Worm (Caenorhabditis elegans) whole organism, L3 larva: Measurements from ENCODE around the gene T23G4.127.

Experiments used
- R02D3.7 ChIP-seq: fragments of 150-350 bp; optimal IDR thresholded peaks from 2 replicates; lab custom pipeline; 2014; ENCODE audit warnings: missing biosample characterization, missing genetic modification characterization
- aly-2 ChIP-seq: fragments of 150-350 bp; optimal IDR thresholded peaks from 2 replicates; lab custom pipeline; 2014; ENCODE audit warnings: missing biosample characterization, missing genetic modification characterization
- ama-1 ChIP-seq: fragments of 150-350 bp; optimal IDR thresholded peaks from 2 replicates; lab custom pipeline; 2018
- ceh-16 ChIP-seq: sonication (generic microtip); optimal IDR thresholded peaks from 2 replicates; lab custom pipeline; 2017; ENCODE audit warnings: missing biosample characterization, missing genetic modification characterization
- ceh-28 ChIP-seq: fragments of 150-350 bp; optimal IDR thresholded peaks from 2 replicates; lab custom pipeline; 2014; ENCODE audit warnings: missing biosample characterization, missing genetic modification reagents, missing genetic modification characterization
- ceh-82 ChIP-seq: fragments of 150-350 bp; optimal IDR thresholded peaks from 2 replicates; lab custom pipeline; 2014; ENCODE audit warnings: missing biosample characterization, missing genetic modification characterization
- ceh-9 ChIP-seq: sonication (generic microtip); optimal IDR thresholded peaks from 2 replicates; lab custom pipeline; 2018; ENCODE audit warnings: missing biosample characterization, missing genetic modification characterization
- egl-27 ChIP-seq: sonication (generic microtip); optimal IDR thresholded peaks from 4 replicates; lab custom pipeline; 2017; ENCODE audit warnings: missing biosample characterization, missing genetic modification reagents, missing genetic modification characterization
- egl-5 ChIP-seq: fragments of 150-350 bp; optimal IDR thresholded peaks from 2 replicates; lab custom pipeline; 2017; ENCODE audit warnings: missing biosample characterization, missing genetic modification reagents, missing genetic modification characterization, inconsistent platforms
- elt-1 ChIP-seq: fragments of 150-350 bp; optimal IDR thresholded peaks from 2 replicates; lab custom pipeline; 2014; ENCODE audit warnings: missing biosample characterization, missing genetic modification characterization
- elt-2 ChIP-seq: sonication (generic microtip); optimal IDR thresholded peaks from 2 replicates; lab custom pipeline; 2016; ENCODE audit warnings: missing genetic modification reagents, mild to moderate bottlenecking, missing genetic modification characterization, missing compliant biosample characterization
- elt-3 ChIP-seq, 3 experiments: fragments of 150-350 bp in 1 of 3; sonication (generic microtip) in 2 of 3; optimal IDR thresholded peaks; 2 replicates in 2 of 3; 4 replicates in 1 of 3; lab custom pipeline; 2014 to 2017; ENCODE audit warnings: missing biosample characterization in 3 of 3, missing genetic modification characterization in 3 of 3
- eor-1 ChIP-seq, 2 experiments: fragments of 150-350 bp; optimal IDR thresholded peaks; 2 replicates each; lab custom pipeline; 2014 to 2018; ENCODE audit warnings: missing biosample characterization in 2 of 2, missing genetic modification characterization in 2 of 2
- fkh-10 ChIP-seq: sonication (generic microtip); optimal IDR thresholded peaks from 2 replicates; lab custom pipeline; 2017; ENCODE audit warnings: missing biosample characterization, missing genetic modification reagents, missing genetic modification characterization
- fos-1 ChIP-seq: fragments of 150-350 bp; optimal IDR thresholded peaks from 2 replicates; lab custom pipeline; 2014; ENCODE audit warnings: missing biosample characterization, missing genetic modification characterization
- hmg-11 ChIP-seq: sonication (generic microtip); optimal IDR thresholded peaks from 2 replicates; lab custom pipeline; 2016; ENCODE audit warnings: missing genetic modification characterization, missing compliant biosample characterization
- jun-1 ChIP-seq: fragments of 150-350 bp; optimal IDR thresholded peaks from 2 replicates; lab custom pipeline; 2014; ENCODE audit warnings: missing biosample characterization, missing genetic modification reagents, missing genetic modification characterization
- lin-39 ChIP-seq: fragments of 150-350 bp; optimal IDR thresholded peaks from 2 replicates; lab custom pipeline; 2018; ENCODE audit warnings: missing biosample characterization, missing genetic modification reagents, missing genetic modification characterization
- lsy-12 ChIP-seq: sonication (generic microtip); optimal IDR thresholded peaks from 2 replicates; lab custom pipeline; 2016; ENCODE audit warnings: mild to moderate bottlenecking, missing genetic modification characterization, missing compliant biosample characterization
- mdl-1 ChIP-seq: fragments of 150-350 bp; optimal IDR thresholded peaks from 2 replicates; lab custom pipeline; 2014; ENCODE audit warnings: missing biosample characterization, missing genetic modification characterization
- mml-1 ChIP-seq: fragments of 150-350 bp; sonication (generic microtip); optimal IDR thresholded peaks from 3 replicates; lab custom pipeline; 2014; ENCODE audit warnings: missing biosample characterization, missing genetic modification characterization
- nfya-1 ChIP-seq: sonication (generic microtip); optimal IDR thresholded peaks from 2 replicates; lab custom pipeline; 2017; ENCODE audit warnings: missing genetic modification characterization, mild to moderate bottlenecking, missing compliant biosample characterization, antibody characterized with exemption, moderate library complexity; ENCODE audit not compliant: insufficient read depth
- nhr-12 ChIP-seq: fragments of 150-350 bp; optimal IDR thresholded peaks from 2 replicates; lab custom pipeline; 2014; ENCODE audit warnings: missing biosample characterization, missing genetic modification characterization
- nhr-23 ChIP-seq: fragments of 150-350 bp; optimal IDR thresholded peaks from 2 replicates; lab custom pipeline; 2014; ENCODE audit warnings: missing biosample characterization, missing genetic modification reagents, missing genetic modification characterization
- nhr-237 ChIP-seq: fragments of 150-350 bp; optimal IDR thresholded peaks from 2 replicates; lab custom pipeline; 2014; ENCODE audit warnings: missing biosample characterization, missing genetic modification characterization
- nhr-25 ChIP-seq: sonication (generic microtip); optimal IDR thresholded peaks from 2 replicates; lab custom pipeline; 2017; ENCODE audit warnings: missing biosample characterization, missing genetic modification characterization
- nhr-28 ChIP-seq: fragments of 150-350 bp; optimal IDR thresholded peaks from 2 replicates; lab custom pipeline; 2014; ENCODE audit warnings: missing biosample characterization, missing genetic modification characterization
- nhr-43 ChIP-seq: sonication (generic microtip); optimal IDR thresholded peaks from 2 replicates; lab custom pipeline; 2016; ENCODE audit warnings: mild to moderate bottlenecking, missing genetic modification characterization, missing compliant biosample characterization; ENCODE audit not compliant: poor library complexity, severe bottlenecking
- nhr-67 ChIP-seq: fragments of 150-350 bp; optimal IDR thresholded peaks from 2 replicates; lab custom pipeline; 2014; ENCODE audit warnings: missing biosample characterization, missing genetic modification characterization
- nhr-76 ChIP-seq: fragments of 150-350 bp; sonication (generic microtip); optimal IDR thresholded peaks from 5 replicates; lab custom pipeline; 2014; ENCODE audit warnings: missing biosample characterization, missing genetic modification characterization
- pha-4 ChIP-seq: fragments of 150-350 bp; optimal IDR thresholded peaks from 2 replicates; lab custom pipeline; 2014; ENCODE audit warnings: missing biosample characterization, missing genetic modification reagents, missing genetic modification characterization
- pqm-1 ChIP-seq: fragments of 150-350 bp; optimal IDR thresholded peaks from 2 replicates; lab custom pipeline; 2017; ENCODE audit warnings: missing biosample characterization, missing genetic modification characterization, inconsistent platforms
- sea-2 ChIP-seq: fragments of 150-350 bp; sonication (generic microtip); optimal IDR thresholded peaks from 4 replicates; lab custom pipeline; 2014; ENCODE audit warnings: missing biosample characterization, missing genetic modification reagents, missing genetic modification characterization
- skn-1 ChIP-seq: fragments of 150-350 bp; optimal IDR thresholded peaks from 2 replicates; lab custom pipeline; 2014; ENCODE audit warnings: missing biosample characterization, missing genetic modification characterization
- snpc-4 ChIP-seq: fragments of 150-350 bp; optimal IDR thresholded peaks from 2 replicates; lab custom pipeline; 2014; ENCODE audit warnings: missing biosample characterization, missing genetic modification characterization
- unc-62 ChIP-seq: fragments of 150-350 bp; sonication (generic microtip); optimal IDR thresholded peaks from 4 replicates; lab custom pipeline; 2014; ENCODE audit warnings: missing biosample characterization, missing genetic modification reagents, missing genetic modification characterization
- zag-1 ChIP-seq: fragments of 150-350 bp; optimal IDR thresholded peaks from 2 replicates; lab custom pipeline; 2014; ENCODE audit warnings: missing biosample characterization, missing genetic modification characterization
- ztf-11 ChIP-seq: fragments of 150-350 bp; optimal IDR thresholded peaks from 2 replicates; lab custom pipeline; 2014; ENCODE audit warnings: missing biosample characterization, missing genetic modification characterization
- ztf-4 ChIP-seq: fragments of 150-350 bp; optimal IDR thresholded peaks from 2 replicates; lab custom pipeline; 2014; ENCODE audit warnings: missing biosample characterization, missing genetic modification characterization

The T23G4.127 gene

DNA sequence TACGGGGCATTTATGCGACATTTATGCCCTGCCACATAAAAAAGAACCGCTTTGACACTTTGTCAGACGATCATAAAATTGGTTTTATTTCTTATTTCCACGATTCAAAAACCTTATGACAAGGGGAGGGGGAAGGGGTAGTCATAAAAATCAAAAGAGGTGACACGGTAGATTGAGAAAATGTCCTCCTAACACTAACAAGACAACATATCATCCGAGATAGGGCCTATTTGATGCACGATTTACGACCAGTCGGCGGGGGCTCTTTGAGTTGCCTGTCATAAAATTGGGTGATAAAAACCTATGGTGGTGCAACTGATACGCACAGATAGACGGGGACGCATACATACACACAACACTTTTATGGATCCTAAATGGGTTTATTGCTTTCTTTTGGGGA lies 9.4 kb upstream of the T23G4.127 start:
- TF ChIP-seq elt-2 (tag; lab: Kevin White, UChicago) (peak; percentile 97), pqm-1 (tag; lab: Kevin White, UChicago) (peak; percentile 88), mml-1 (no peak)

DNA sequence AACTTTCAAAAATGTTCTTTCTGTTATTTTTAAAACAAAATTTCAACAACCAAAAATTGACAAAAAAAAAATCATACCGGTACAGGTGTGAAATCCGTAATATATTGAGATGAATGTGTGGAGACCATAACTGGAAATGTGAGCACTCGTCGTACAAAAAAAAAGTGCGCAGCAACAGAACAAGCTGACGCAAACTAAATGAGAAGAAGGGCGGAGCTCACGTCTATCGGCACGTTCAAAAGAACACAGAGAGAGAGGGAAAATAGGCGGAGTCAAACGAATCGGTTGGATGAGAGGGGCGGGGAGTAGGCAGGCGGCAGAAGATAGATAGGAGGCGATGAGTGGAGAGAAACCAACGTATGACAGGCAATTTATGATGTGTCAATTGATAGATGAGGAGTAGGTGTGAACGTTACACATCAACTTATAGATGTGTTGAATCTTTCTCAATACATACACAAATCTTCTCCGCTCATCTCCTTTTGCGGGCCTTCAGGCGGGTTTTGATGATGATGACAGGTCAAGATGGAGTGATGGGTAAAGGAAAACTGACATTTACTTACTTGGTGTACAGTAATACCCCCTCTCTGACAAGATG lies 5.4 kb upstream of the T23G4.127 start, which contains the start of gene tlp-1:
Gene tlp-1, minus strand, starts transcription at position 255 of the 598 bp plus-strand sequence.
- TF ChIP-seq elt-3 (tag; optimal IDR thresholded peaks at IDR 0.05; lab: Kevin White, UChicago) = no peak
- no peak for TF ChIP-seq mdl-1
- TF ChIP-seq ceh-28 (tag; lab: Kevin White, UChicago) = peak; percentile 31
- TF ChIP-seq mml-1 = no peak
- no peak for TF ChIP-seq eor-1 (tag; optimal IDR thresholded peaks at IDR 0.05; lab: Kevin White, UChicago)
- peak; percentile 6 for TF ChIP-seq elt-2 (tag; lab: Kevin White, UChicago)
- TF ChIP-seq egl-27 (tag; lab: Kevin White, UChicago) = no peak
- TF ChIP-seq nfya-1 (tag; lab: Kevin White, UChicago) = peak; percentile 98
- TF ChIP-seq unc-62 (GFP tag; lab: Kevin White, UChicago) = peak; percentile 94
- peak; percentile 68 for TF ChIP-seq nhr-43
- peak; percentile 69 for TF ChIP-seq elt-1
- peak; percentile 66 for TF ChIP-seq ama-1 (lab: Kevin White, UChicago)
- TF ChIP-seq skn-1 (tag; lab: Kevin White, UChicago) = no peak
- TF ChIP-seq ztf-11 (tag; lab: Kevin White, UChicago) = no peak
- no peak for TF ChIP-seq nhr-28 (tag; lab: Kevin White, UChicago)
- TF ChIP-seq nhr-12 (tag; lab: Kevin White, UChicago) = no peak
- no peak for TF ChIP-seq nhr-67 (tag; lab: Kevin White, UChicago)
- TF ChIP-seq zag-1 (tag; lab: Kevin White, UChicago) = no peak
- no peak for TF ChIP-seq nhr-237 (tag; lab: Kevin White, UChicago)
- TF ChIP-seq nhr-76 = no peak
- TF ChIP-seq ceh-82 (tag; lab: Kevin White, UChicago) = no peak
- peak; percentile 86 for TF ChIP-seq lin-39 (tag; lab: Kevin White, UChicago)
- TF ChIP-seq fos-1 = no peak
- no peak for TF ChIP-seq nhr-23 (tag; lab: Kevin White, UChicago)
- TF ChIP-seq hmg-11 (tag; lab: Kevin White, UChicago) = peak; percentile 22
- TF ChIP-seq jun-1 (tag; lab: Kevin White, UChicago) = no peak
- TF ChIP-seq ztf-4 (tag; lab: Kevin White, UChicago) = no peak
- TF ChIP-seq pha-4 (tag; lab: Kevin White, UChicago) = no peak
- TF ChIP-seq fkh-10 (GFP tag; lab: Kevin White, UChicago) = no peak
- TF ChIP-seq aly-2 (tag; lab: Kevin White, UChicago) = no peak
- no peak for TF ChIP-seq R02D3.7 (tag; lab: Kevin White, UChicago)
- no peak for TF ChIP-seq ceh-9 (tag; lab: Kevin White, UChicago)
- no peak for TF ChIP-seq pqm-1 (tag; lab: Kevin White, UChicago)
- peak; percentile 58 for TF ChIP-seq ceh-16 (tag; lab: Kevin White, UChicago)
- TF ChIP-seq snpc-4 (tag; lab: Kevin White, UChicago) = no peak
- no peak for TF ChIP-seq sea-2
- peak; percentile 43 for TF ChIP-seq egl-5 (tag; lab: Kevin White, UChicago)
- peak; percentile 79 for TF ChIP-seq nhr-25

DNA sequence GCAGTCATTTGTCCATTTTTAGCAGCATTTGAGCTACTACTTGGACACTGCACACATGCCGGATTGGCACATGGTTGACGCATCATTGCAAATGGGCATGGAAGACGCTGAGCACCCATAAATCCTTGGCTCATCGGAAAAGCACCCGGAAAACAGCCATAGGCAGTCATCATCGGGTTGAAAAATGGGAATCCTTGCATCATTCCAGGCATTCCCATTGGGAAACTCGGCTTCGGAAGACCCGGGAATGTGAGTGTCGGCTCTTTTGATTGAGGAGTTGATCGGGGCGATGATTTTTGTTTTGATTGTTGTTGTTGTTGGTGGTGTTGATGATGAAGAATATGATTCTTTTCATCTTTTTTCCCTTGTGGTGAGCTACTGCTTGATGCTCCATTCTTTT lies 4.2 kb upstream of the T23G4.127 start:
- no peak for TF ChIP-seq lsy-12 (tag; lab: Kevin White, UChicago)
- peak; percentile 65 for TF ChIP-seq ama-1 (lab: Kevin White, UChicago)

DNA sequence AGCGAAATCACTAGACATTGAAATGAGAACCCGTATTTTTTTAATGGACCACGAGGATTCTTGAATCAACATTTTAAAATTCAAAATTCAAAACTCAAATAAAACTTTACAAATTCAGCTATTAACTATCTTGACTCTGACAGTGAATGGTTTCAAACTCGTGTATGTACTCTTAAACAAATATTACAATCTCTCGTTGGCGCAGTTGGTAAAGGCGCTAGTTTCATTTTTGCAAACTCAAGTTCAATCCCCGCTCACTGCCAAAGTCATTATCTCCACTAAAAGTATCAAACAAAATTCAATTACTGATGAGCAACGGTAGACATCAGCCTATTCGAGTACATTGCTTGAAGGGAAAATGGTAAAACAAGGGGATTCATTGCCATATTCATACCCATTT lies 3.0 kb upstream of the T23G4.127 start:
- peak; percentile 3 for TF ChIP-seq nhr-43
- TF ChIP-seq ztf-4 (tag; lab: Kevin White, UChicago) = no peak
- peak; percentile 50 for TF ChIP-seq snpc-4 (tag; lab: Kevin White, UChicago)
